Fruit fly (Drosophila melanogaster) whole organism, embryonic: ENCODE data around the gene Atg2.

Experiments
- BEAF-32 ChIP-seq: fragments of 200-800 bp; sonication (Bioruptor generic); optimal IDR thresholded peaks from 3 replicates; lab custom pipeline; 2017; ENCODE audit warnings: missing biosample characterization, missing genetic modification characterization, mild to moderate bottlenecking, moderate library complexity, missing genetic modification reagents
- Bgb ChIP-seq: fragments of 200-800 bp; sonication (Bioruptor generic); IDR thresholded peaks from 2 replicates; pipeline ENCODE4 v1.3.6; 2022; ENCODE audit warnings: missing biosample characterization, missing genetic modification characterization; ENCODE audit not compliant: partially characterized antibody
- Bteb2 ChIP-seq: fragments of 200-800 bp; sonication (Bioruptor generic); optimal IDR thresholded peaks from 2 replicates; lab custom pipeline; 2016; ENCODE audit warnings: missing biosample characterization, missing genetic modification characterization
- CG10147 ChIP-seq: fragments of 200-800 bp; sonication (Bioruptor generic); optimal IDR thresholded peaks from 2 replicates; lab custom pipeline; 2019; ENCODE audit warnings: missing biosample characterization, mild to moderate bottlenecking, missing genetic modification characterization, moderate library complexity
- CG10565 ChIP-seq: fragments of 200-800 bp; sonication (Bioruptor generic); optimal IDR thresholded peaks from 3 replicates; lab custom pipeline; 2016; ENCODE audit warnings: missing biosample characterization, mild to moderate bottlenecking, missing genetic modification characterization
- CG10654 ChIP-seq: fragments of 200-800 bp; sonication (Bioruptor generic); optimal IDR thresholded peaks from 2 replicates; lab custom pipeline; 2016; ENCODE audit warnings: missing biosample characterization, missing genetic modification characterization
- CG12219 ChIP-seq: fragments of 200-800 bp; sonication (Bioruptor generic); optimal IDR thresholded peaks from 3 replicates; lab custom pipeline; 2018; ENCODE audit warnings: missing biosample characterization, mild to moderate bottlenecking, missing genetic modification characterization
- CG12769 ChIP-seq: fragments of 200-800 bp; sonication (Bioruptor generic); optimal IDR thresholded peaks from 2 replicates; lab custom pipeline; 2019; ENCODE audit warnings: missing biosample characterization, mild to moderate bottlenecking, missing genetic modification characterization, moderate library complexity
- CG15601 ChIP-seq: fragments of 200-800 bp; sonication (Bioruptor generic); optimal IDR thresholded peaks from 3 replicates; lab custom pipeline; 2019; ENCODE audit warnings: missing biosample characterization, mild to moderate bottlenecking, missing genetic modification characterization, moderate library complexity
- CG17385 ChIP-seq: fragments of 200-800 bp; sonication (Bioruptor generic); optimal IDR thresholded peaks from 3 replicates; lab custom pipeline; 2018; ENCODE audit warnings: missing biosample characterization, mild to moderate bottlenecking, missing genetic modification characterization
- CG18764 ChIP-seq: fragments of 200-800 bp; sonication (Bioruptor generic); optimal IDR thresholded peaks from 3 replicates; lab custom pipeline; 2016; ENCODE audit warnings: missing biosample characterization, missing genetic modification characterization
- CG3281 ChIP-seq: fragments of 200-800 bp; sonication (Bioruptor generic); optimal IDR thresholded peaks from 3 replicates; lab custom pipeline; 2017; ENCODE audit warnings: missing biosample characterization, mild to moderate bottlenecking, missing genetic modification characterization
- CG3838 ChIP-seq: fragments of 200-800 bp; sonication (Bioruptor generic); optimal IDR thresholded peaks from 3 replicates; lab custom pipeline; 2016; ENCODE audit warnings: missing biosample characterization, missing genetic modification characterization
- CG3847 ChIP-seq: fragments of 200-800 bp; sonication (Bioruptor generic); IDR thresholded peaks from 2 replicates; pipeline ENCODE4 v1.3.6; 2022; ENCODE audit warnings: missing biosample characterization, missing genetic modification characterization
- CG6683 ChIP-seq: fragments of 200-800 bp; sonication (Bioruptor generic); optimal IDR thresholded peaks from 2 replicates; lab custom pipeline; 2017; ENCODE audit warnings: missing biosample characterization, mild to moderate bottlenecking, missing genetic modification characterization, missing genetic modification reagents
- CG9797 ChIP-seq: fragments of 200-800 bp; sonication (Bioruptor generic); optimal IDR thresholded peaks from 3 replicates; lab custom pipeline; 2018; ENCODE audit warnings: missing biosample characterization, mild to moderate bottlenecking, missing genetic modification characterization
- CG9876 ChIP-seq: fragments of 200-800 bp; sonication (Bioruptor generic); optimal IDR thresholded peaks from 2 replicates; lab custom pipeline; 2016; ENCODE audit warnings: missing biosample characterization, missing genetic modification characterization
- CG9932 ChIP-seq: fragments of 200-800 bp; sonication (Bioruptor generic); IDR thresholded peaks from 2 replicates; pipeline ENCODE4 v1.3.6; 2022; ENCODE audit warnings: missing biosample characterization, missing genetic modification characterization
- Dip3 ChIP-seq: fragments of 200-800 bp; sonication (Bioruptor generic); optimal IDR thresholded peaks from 3 replicates; lab custom pipeline; 2016; ENCODE audit warnings: missing biosample characterization, missing genetic modification characterization
- Dll ChIP-seq: fragments of 200-800 bp; sonication (Bioruptor generic); IDR thresholded peaks from 4 replicates; pipeline ENCODE4 v1.3.6; 2022; ENCODE audit warnings: missing biosample characterization, missing genetic modification characterization; ENCODE audit not compliant: partially characterized antibody
- E2f2 ChIP-seq: fragments of 200-800 bp; sonication (Bioruptor generic); IDR thresholded peaks from 2 replicates; pipeline ENCODE4 v1.3.6; 2022; ENCODE audit warnings: missing biosample characterization, missing genetic modification characterization
- HmgZ ChIP-seq: fragments of 200-800 bp; sonication (Bioruptor generic); optimal IDR thresholded peaks from 2 replicates; lab custom pipeline; 2018; ENCODE audit warnings: missing biosample characterization, mild to moderate bottlenecking, missing genetic modification characterization
- Med ChIP-seq: fragments of 200-800 bp; sonication (Bioruptor generic); peaks from one replicate; lab custom pipeline; 2016; ENCODE audit warnings: missing biosample characterization, missing genetic modification characterization, mild to moderate bottlenecking, inconsistent platforms, moderate library complexity
- Mes4 ChIP-seq: fragments of 200-800 bp; sonication (Bioruptor generic); optimal IDR thresholded peaks from 2 replicates; lab custom pipeline; 2016; ENCODE audit warnings: missing biosample characterization, missing genetic modification characterization
- Opbp ChIP-seq: fragments of 200-800 bp; sonication (Bioruptor generic); IDR thresholded peaks from 3 replicates; pipeline ENCODE4 v1.3.6; 2022; ENCODE audit warnings: missing biosample characterization, missing genetic modification characterization; ENCODE audit not compliant: partially characterized antibody
- PHDP ChIP-seq: fragments of 200-800 bp; sonication (Bioruptor generic); optimal IDR thresholded peaks from 3 replicates; lab custom pipeline; 2018; ENCODE audit warnings: missing biosample characterization, mild to moderate bottlenecking, missing genetic modification characterization, moderate library complexity
- Scr ChIP-seq: fragments of 200-800 bp; sonication (Bioruptor generic); IDR thresholded peaks from 2 replicates; pipeline ENCODE4 v1.3.6; 2022; ENCODE audit warnings: missing biosample characterization, missing genetic modification characterization; ENCODE audit not compliant: partially characterized antibody
- Stat92E ChIP-seq, 3 experiments: fragments of >200 bp in 2 of 3; fragments of 200-800 bp in 1 of 3; sonication (Bioruptor generic) in 1 of 3; optimal IDR thresholded peaks; 2 replicates each; lab custom pipeline; 2017 to 2019; ENCODE audit warnings: missing biosample characterization in 3 of 3, missing genetic modification characterization in 3 of 3, mild to moderate bottlenecking in 1 of 3, moderate library complexity in 1 of 3
- Usf ChIP-seq: fragments of 200-800 bp; sonication (Bioruptor generic); optimal IDR thresholded peaks from 2 replicates; lab custom pipeline; 2017; ENCODE audit warnings: missing genotype, missing biosample characterization, missing genetic modification characterization
- YL-1 ChIP-seq: fragments of 200-800 bp; sonication (Bioruptor generic); optimal IDR thresholded peaks from 3 replicates; lab custom pipeline; 2017; ENCODE audit warnings: missing biosample characterization, mild to moderate bottlenecking, missing genetic modification characterization
- amos ChIP-seq: fragments of 200-800 bp; sonication (Bioruptor generic); IDR thresholded peaks from 2 replicates; pipeline ENCODE4 v1.3.6; 2022; ENCODE audit warnings: missing biosample characterization, missing genetic modification characterization; ENCODE audit not compliant: partially characterized antibody
- bsh ChIP-seq, 2 experiments: fragments of 200-800 bp; sonication (Bioruptor generic); optimal IDR thresholded peaks; 2 replicates each; lab custom pipeline; 2017 to 2018; ENCODE audit warnings: mild to moderate bottlenecking in 2 of 2, missing biosample characterization in 2 of 2, missing genetic modification characterization in 2 of 2, moderate library complexity in 1 of 2
- btn ChIP-seq: fragments of 200-800 bp; sonication (Bioruptor generic); optimal IDR thresholded peaks from 2 replicates; lab custom pipeline; 2016; ENCODE audit warnings: missing biosample characterization, missing genetic modification characterization
- cad ChIP-seq: fragments of >200 bp; optimal IDR thresholded peaks from 2 replicates; lab custom pipeline; 2017; ENCODE audit warnings: missing biosample characterization, missing genetic modification characterization
- cas ChIP-seq: fragments of 200-800 bp; sonication (Bioruptor generic); IDR thresholded peaks from 2 replicates; pipeline ENCODE4 v1.3.6; 2022; ENCODE audit warnings: missing biosample characterization, missing genetic modification characterization
- cato ChIP-seq: fragments of 200-800 bp; sonication (Bioruptor generic); optimal IDR thresholded peaks from 2 replicates; lab custom pipeline; 2016; ENCODE audit warnings: missing biosample characterization, missing genetic modification characterization, borderline replicate concordance
- crp ChIP-seq, 2 experiments: fragments of 200-800 bp; sonication (Bioruptor generic); optimal IDR thresholded peaks; 2 replicates in 1 of 2; 3 replicates in 1 of 2; lab custom pipeline; 2017; ENCODE audit warnings: missing biosample characterization in 2 of 2, missing genetic modification characterization in 2 of 2, mild to moderate bottlenecking in 1 of 2, moderate library complexity in 1 of 2
- dati ChIP-seq: fragments of 200-800 bp; sonication (Bioruptor generic); IDR thresholded peaks from 2 replicates; pipeline ENCODE4 v1.3.6; 2022; ENCODE audit warnings: missing biosample characterization, missing genetic modification characterization
- eve ChIP-seq, 2 experiments: fragments of >200 bp; optimal IDR thresholded peaks; 2 replicates each; lab custom pipeline; 2017; ENCODE audit warnings: missing biosample characterization in 2 of 2, missing genetic modification characterization in 2 of 2
- exex ChIP-seq: fragments of 200-800 bp; sonication (Bioruptor generic); optimal IDR thresholded peaks from 4 replicates; lab custom pipeline; 2018; ENCODE audit warnings: missing biosample characterization, mild to moderate bottlenecking, missing genetic modification characterization, moderate library complexity
- gcm ChIP-seq: fragments of 200-800 bp; sonication (Bioruptor generic); optimal IDR thresholded peaks from 2 replicates; lab custom pipeline; 2019; ENCODE audit warnings: missing biosample characterization, mild to moderate bottlenecking, missing genetic modification characterization, moderate library complexity
- gfzf ChIP-seq: fragments of 200-800 bp; sonication (Bioruptor generic); optimal IDR thresholded peaks from 2 replicates; lab custom pipeline; 2016; ENCODE audit warnings: missing biosample characterization, mild to moderate bottlenecking, missing genetic modification characterization, moderate library complexity
- jing ChIP-seq: fragments of 200-800 bp; sonication (Bioruptor generic); optimal IDR thresholded peaks from 2 replicates; lab custom pipeline; 2018; ENCODE audit warnings: missing biosample characterization, mild to moderate bottlenecking, missing genetic modification characterization
- pan ChIP-seq, 4 experiments: fragments of >200 bp in 3 of 4; fragments of 200-800 bp in 1 of 4; sonication (Bioruptor generic) in 1 of 4; optimal IDR thresholded peaks in 3 of 4; IDR thresholded peaks in 1 of 4; 2 replicates each; pipeline versions ENCODE4 v1.3.6 to Lab custom; 2017 to 2022; ENCODE audit warnings: missing biosample characterization in 2 of 4, missing genetic modification characterization in 2 of 4, mixed read lengths in 1 of 4
- pzg ChIP-seq: fragments of 200-800 bp; sonication (Bioruptor generic); optimal IDR thresholded peaks from 3 replicates; lab custom pipeline; 2018; ENCODE audit warnings: missing biosample characterization, mild to moderate bottlenecking, missing genetic modification characterization, moderate library complexity
- stwl ChIP-seq: fragments of 200-800 bp; sonication (Bioruptor generic); optimal IDR thresholded peaks from 3 replicates; lab custom pipeline; 2018; ENCODE audit warnings: missing biosample characterization, mild to moderate bottlenecking, missing genetic modification characterization, moderate library complexity
- ttk ChIP-seq: fragments of 200-800 bp; sonication (Bioruptor generic); IDR thresholded peaks from 2 replicates; pipeline ENCODE4 v2.1.2; 2022; ENCODE audit warnings: missing biosample characterization, missing genetic modification characterization
- tup ChIP-seq: fragments of 200-800 bp; sonication (Bioruptor generic); optimal IDR thresholded peaks from 2 replicates; lab custom pipeline; 2016; ENCODE audit warnings: missing biosample characterization, mild to moderate bottlenecking, missing genetic modification characterization, moderate library complexity
- wor ChIP-seq: fragments of 200-800 bp; sonication (Bioruptor generic); IDR thresholded peaks from 2 replicates; pipeline ENCODE4 v1.3.6; 2022; ENCODE audit warnings: missing biosample characterization, missing genetic modification characterization

Atg2 gene

dm6 chr3L:2772045-2772444 lies 2.1 kb upstream of the Atg2 start, which contains the start of gene AhcyL1 (continued):
- TF ChIP-seq Bteb2 (GFP tag; lab: Kevin White, UChicago) (no peak), pzg (GFP tag; lab: Kevin White, UChicago) (peak; percentile 60), PHDP (no peak), Med (GFP tag; lab: Kevin White, UChicago) (peak; percentile 43), CG10654 (GFP tag; lab: Kevin White, UChicago) (no peak), BEAF-32 (GFP tag; lab: Kevin White, UChicago) (peak; percentile 14), gcm (GFP tag; lab: Kevin White, UChicago) (no peak), YL-1 (peak; percentile 27), CG9876 (GFP tag; lab: Kevin White, UChicago) (no peak), cato (GFP tag; lab: Kevin White, UChicago) (no peak), Stat92E (GFP tag; optimal IDR thresholded peaks at IDR 0.05; lab: Kevin White, UChicago) (no peak), eve (GFP tag; optimal IDR thresholded peaks at IDR 0.05; lab: Kevin White, UChicago) (no peak), CG3281 (GFP tag; lab: Kevin White, UChicago) (no peak), pan (optimal IDR thresholded peaks at IDR 0.05; lab: Kevin White, UChicago) (no peak), pan (GFP tag; optimal IDR thresholded peaks at IDR 0.05 in 1 of 2, IDR thresholded peaks at IDR 0.05 in 1 of 2) (no peak), CG3847 (GFP tag; lab: Robert Waterston, UW) (0 out of 2 replicates have a peak, but pooled peaks have one; percentile 8), amos (no peak), crp (GFP tag; optimal IDR thresholded peaks at IDR 0.05; lab: Kevin White, UChicago) (peak in 1 of 2 experiments; percentile 31), CG12219 (GFP tag; lab: Kevin White, UChicago) (no peak), CG12769 (tag; lab: Kevin White, UChicago) (no peak), exex (tag; lab: Kevin White, UChicago) (no peak), CG10565 (GFP tag; lab: Kevin White, UChicago) (no peak), CG6683 (GFP tag; lab: Kevin White, UChicago) (no peak), bsh (GFP tag; optimal IDR thresholded peaks at IDR 0.05; lab: Kevin White, UChicago) (no peak), E2f2 (GFP tag; lab: Robert Waterston, UW) (peak; percentile 40; the same call in 1 of the 2 replicates), cad (no peak), CG15601 (tag; lab: Kevin White, UChicago) (no peak), CG18764 (GFP tag; lab: Kevin White, UChicago) (no peak), jing (GFP tag; lab: Kevin White, UChicago) (no peak), CG9797 (GFP tag; lab: Kevin White, UChicago) (peak; percentile 78), Mes4 (GFP tag; lab: Kevin White, UChicago) (no peak), Scr (GFP tag; lab: Robert Waterston, UW) (peak; percentile 11; the same call in 1 of the 2 replicates), Bgb (GFP tag; lab: Robert Waterston, UW) (peak; percentile 8; the same call in 1 of the 2 replicates), Opbp (GFP tag; lab: Robert Waterston, UW) (no peak), stwl (tag; lab: Kevin White, UChicago) (peak; percentile 50), Dll (peak; percentile 37; the same call in 1 of the 4 replicates), ttk (GFP tag; lab: Robert Waterston, UW) (no peak), wor (GFP tag; lab: Robert Waterston, UW) (no peak), gfzf (GFP tag; lab: Kevin White, UChicago) (peak; percentile 85), Usf (GFP tag; lab: Kevin White, UChicago) (no peak), Dip3 (GFP tag; lab: Kevin White, UChicago) (no peak), CG17385 (peak; percentile 93), cas (GFP tag; lab: Robert Waterston, UW) (no peak), btn (GFP tag; lab: Kevin White, UChicago) (no peak), CG3838 (no peak), CG10147 (GFP tag; lab: Kevin White, UChicago) (peak; percentile 8), HmgZ (tag; lab: Kevin White, UChicago) (no peak), dati (GFP tag; lab: Robert Waterston, UW) (no peak), CG9932 (GFP tag; lab: Robert Waterston, UW) (no peak), tup (GFP tag; lab: Kevin White, UChicago) (no peak)
